Worm (Caenorhabditis elegans): ENCODE results near the gene pas-2.

pas-2 gene

DNA sequence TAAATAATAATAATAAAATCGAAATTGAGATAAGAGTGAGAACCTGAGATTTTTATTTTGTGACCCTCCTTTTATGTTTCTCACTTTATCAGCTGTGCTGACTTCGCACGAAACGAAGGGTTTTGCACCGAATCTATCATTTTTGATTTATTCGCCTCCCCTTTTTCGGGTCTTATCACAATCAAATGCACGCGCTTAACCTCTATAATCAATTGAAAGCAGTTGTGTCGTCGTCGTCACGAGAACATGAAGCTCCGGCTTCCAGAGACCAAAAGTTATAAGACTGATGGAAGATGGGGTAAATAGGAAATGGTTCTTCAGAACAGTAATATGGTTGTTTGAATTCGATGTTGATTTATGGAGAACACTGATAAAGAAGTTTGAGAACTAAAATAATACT lies 31.0 kb downstream of the pas-2 start, which contains the start of gene D1054.18:
Gene D1054.18, minus strand, starts transcription at position 45 of the 400 bp plus-strand sequence.
- TF ChIP-seq flt-1 (GFP tag; IDR thresholded peaks at IDR 0.05): no peak
- TF ChIP-seq ref-1 (GFP tag; conservative IDR thresholded peaks at IDR 0.05): no peak
- no peak for TF ChIP-seq T22C8.4 (GFP tag; IDR thresholded peaks at IDR 0.05)
- no peak for TF ChIP-seq tab-1 (GFP tag; IDR thresholded peaks at IDR 0.05)
- TF ChIP-seq cog-1 (tag; optimal IDR thresholded peaks at IDR 0.05): no peak
- TF ChIP-seq ztf-23 (GFP tag; IDR thresholded peaks at IDR 0.05): no peak
- TF ChIP-seq klf-2 (GFP tag; conservative IDR thresholded peaks at IDR 0.05): no peak
- TF ChIP-seq ztf-29 (GFP tag; IDR thresholded peaks at IDR 0.05): no peak
- no peak for TF ChIP-seq med-1 (GFP tag; optimal IDR thresholded peaks at IDR 0.05; ENCODE audit: insufficient read depth)

DNA sequence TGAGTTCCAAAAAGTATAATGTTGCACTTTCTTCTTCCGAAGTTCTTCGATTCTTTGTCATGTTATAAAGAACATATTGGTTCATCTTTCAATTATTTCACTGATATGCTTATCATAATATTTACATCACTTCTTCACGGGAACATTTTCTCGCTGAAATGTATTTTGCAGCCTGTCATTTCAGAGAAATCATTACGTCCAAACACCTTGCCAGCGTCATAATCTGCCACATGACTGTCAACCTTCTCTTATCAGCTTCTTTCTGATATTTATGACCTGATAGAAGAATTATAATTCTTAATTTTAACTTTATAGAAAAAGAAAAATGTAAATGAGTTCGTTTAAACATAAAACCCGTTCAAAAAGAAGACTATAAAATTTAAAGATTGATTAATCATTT lies 31.9 kb downstream of the pas-2 start:
- TF ChIP-seq ref-1 (GFP tag; conservative IDR thresholded peaks at IDR 0.05) (no peak), ztf-23 (GFP tag; IDR thresholded peaks at IDR 0.05) (no peak), klf-2 (GFP tag; conservative IDR thresholded peaks at IDR 0.05) (no peak), ztf-29 (GFP tag; IDR thresholded peaks at IDR 0.05) (no peak), cog-1 (tag; optimal IDR thresholded peaks at IDR 0.05) (no peak), tab-1 (GFP tag; IDR thresholded peaks at IDR 0.05) (no peak), med-1 (GFP tag; optimal IDR thresholded peaks at IDR 0.05; ENCODE audit: insufficient read depth) (no peak), T22C8.4 (GFP tag; IDR thresholded peaks at IDR 0.05) (no peak)

- TF ChIP-seq T22C8.4 (GFP tag; IDR thresholded peaks at IDR 0.05) (no peak), ztf-29 (GFP tag; IDR thresholded peaks at IDR 0.05) (no peak), tab-1 (GFP tag; IDR thresholded peaks at IDR 0.05) (no peak), flt-1 (GFP tag; IDR thresholded peaks at IDR 0.05) (no peak), klf-2 (GFP tag; conservative IDR thresholded peaks at IDR 0.05) (no peak), ztf-23 (GFP tag; IDR thresholded peaks at IDR 0.05) (no peak)
Measured at ce11 chrV:10804374-10804773, 34.2 kb downstream of the pas-2 start, which contains the start of gene secs-1. Gene secs-1, minus strand, starts transcription at chrV:10804474.

- no peak for TF ChIP-seq ztf-29 (GFP tag; IDR thresholded peaks at IDR 0.05)
- no peak for TF ChIP-seq med-1 (GFP tag; optimal IDR thresholded peaks at IDR 0.05; ENCODE audit: insufficient read depth)
- TF ChIP-seq cog-1 (tag; optimal IDR thresholded peaks at IDR 0.05): no peak
- TF ChIP-seq flt-1 (GFP tag; IDR thresholded peaks at IDR 0.05): no peak
- no peak for TF ChIP-seq ref-1 (GFP tag; conservative IDR thresholded peaks at IDR 0.05)
- no peak for TF ChIP-seq tab-1 (GFP tag; IDR thresholded peaks at IDR 0.05)
- TF ChIP-seq klf-2 (GFP tag; conservative IDR thresholded peaks at IDR 0.05): no peak
- TF ChIP-seq ztf-23 (GFP tag; IDR thresholded peaks at IDR 0.05): no peak
- no peak for TF ChIP-seq T22C8.4 (GFP tag; IDR thresholded peaks at IDR 0.05)
Measured at ce11 chrV:10805934-10806333, 35.8 kb downstream of the pas-2 start, which contains the start of gene prp-38. Gene prp-38, minus strand, starts transcription at chrV:10806034.

DNA sequence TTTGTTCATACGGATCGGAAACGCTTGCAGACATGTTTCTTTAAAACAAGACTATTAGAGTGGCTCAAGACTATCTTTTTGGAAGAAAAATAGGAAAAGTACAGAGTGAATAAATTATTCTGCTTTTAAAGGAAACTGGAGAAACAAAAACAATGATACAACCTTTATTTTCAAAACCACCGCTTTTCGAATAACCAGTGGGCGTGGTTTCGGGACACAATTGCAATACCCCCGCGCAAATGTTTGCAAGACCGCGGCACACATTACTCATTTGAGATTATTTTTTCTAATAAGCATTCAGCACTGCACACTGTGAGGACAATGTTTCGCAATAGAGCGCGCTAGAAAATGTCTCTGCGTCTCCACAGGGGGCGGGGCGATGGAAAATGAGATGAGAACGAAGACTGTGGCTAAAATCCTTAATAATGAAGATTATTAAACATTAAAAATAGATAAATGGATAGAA lies 37.7 kb downstream of the pas-2 start, which contains the start of gene plrg-1:
Gene plrg-1, minus strand, starts transcription at position 51 of the 466 bp plus-strand sequence.
- peak; percentile 92 for TF ChIP-seq tab-1 (GFP tag; IDR thresholded peaks at IDR 0.05)
- peak; percentile 61 for TF ChIP-seq ref-1 (GFP tag; conservative IDR thresholded peaks at IDR 0.05)
- peak; percentile 92 for TF ChIP-seq ztf-23 (GFP tag; IDR thresholded peaks at IDR 0.05)
- TF ChIP-seq T22C8.4 (GFP tag; IDR thresholded peaks at IDR 0.05): peak; percentile 61; the same call in 1 of the 2 replicates
- peak; percentile 90 for TF ChIP-seq med-1 (GFP tag; optimal IDR thresholded peaks at IDR 0.05; ENCODE audit: insufficient read depth)
- TF ChIP-seq cog-1 (tag; optimal IDR thresholded peaks at IDR 0.05): peak; percentile 93
- peak; percentile 78 for TF ChIP-seq klf-2 (GFP tag; conservative IDR thresholded peaks at IDR 0.05)
- peak; percentile 96 for TF ChIP-seq flt-1 (GFP tag; IDR thresholded peaks at IDR 0.05)
- peak; percentile 83; the same call in 1 of the 2 replicates for TF ChIP-seq ztf-29 (GFP tag; IDR thresholded peaks at IDR 0.05)

DNA sequence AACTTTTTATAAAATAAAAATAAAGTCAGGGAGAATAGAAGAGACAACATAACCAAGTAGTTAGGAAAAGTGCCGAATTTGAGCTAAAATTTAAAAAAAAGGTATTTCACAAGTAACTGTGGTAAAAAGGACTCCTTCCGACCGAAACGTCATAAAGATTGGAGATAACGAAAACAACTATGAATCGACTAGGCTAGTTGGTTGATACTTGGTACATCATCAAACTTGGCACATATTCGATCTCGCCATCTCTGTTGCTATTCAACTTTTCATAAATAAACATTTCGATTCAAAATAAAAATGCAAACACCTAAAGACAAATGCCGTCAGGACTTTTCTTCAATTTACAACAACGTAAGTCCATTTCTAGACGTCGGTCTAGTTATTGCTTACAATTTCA lies 41.6 kb downstream of the pas-2 start, which contains the start of gene C29A12.22:
Gene C29A12.22, plus strand, starts transcription at position 301 of the 400 bp plus-strand sequence.
- no peak for TF ChIP-seq cog-1 (tag; optimal IDR thresholded peaks at IDR 0.05)
- no peak for TF ChIP-seq ref-1 (GFP tag; conservative IDR thresholded peaks at IDR 0.05)
- TF ChIP-seq T22C8.4 (GFP tag; IDR thresholded peaks at IDR 0.05): no peak
- no peak for TF ChIP-seq ztf-29 (GFP tag; IDR thresholded peaks at IDR 0.05)
- no peak for TF ChIP-seq tab-1 (GFP tag; IDR thresholded peaks at IDR 0.05)
- no peak for TF ChIP-seq flt-1 (GFP tag; IDR thresholded peaks at IDR 0.05)
- no peak for TF ChIP-seq ztf-23 (GFP tag; IDR thresholded peaks at IDR 0.05)
- TF ChIP-seq klf-2 (GFP tag; conservative IDR thresholded peaks at IDR 0.05): no peak
- TF ChIP-seq med-1 (GFP tag; optimal IDR thresholded peaks at IDR 0.05; ENCODE audit: insufficient read depth): no peak

ce11 chrV:10813425-10814156 lies 43.4 kb downstream of the pas-2 start, which contains the start of the genes C29A12.1 and lig-1:
Gene C29A12.1, minus strand, starts transcription at chrV:10813487.
Gene lig-1, plus strand, starts transcription at chrV:10814106.
- no peak for TF ChIP-seq ztf-23 (GFP tag; IDR thresholded peaks at IDR 0.05)
- TF ChIP-seq tab-1 (GFP tag; IDR thresholded peaks at IDR 0.05): no peak
- no peak for TF ChIP-seq ztf-29 (GFP tag; IDR thresholded peaks at IDR 0.05)

- TF ChIP-seq cog-1 (tag; optimal IDR thresholded peaks at IDR 0.05) (no peak), med-1 (GFP tag; optimal IDR thresholded peaks at IDR 0.05; ENCODE audit: insufficient read depth) (no peak), ztf-23 (GFP tag; IDR thresholded peaks at IDR 0.05) (no peak), ref-1 (GFP tag; conservative IDR thresholded peaks at IDR 0.05) (no peak), ztf-29 (GFP tag; IDR thresholded peaks at IDR 0.05) (no peak), T22C8.4 (GFP tag; IDR thresholded peaks at IDR 0.05) (no peak), flt-1 (GFP tag; IDR thresholded peaks at IDR 0.05) (no peak), klf-2 (GFP tag; conservative IDR thresholded peaks at IDR 0.05) (no peak), tab-1 (GFP tag; IDR thresholded peaks at IDR 0.05) (no peak)
Measured at ce11 chrV:10814333-10814732, 44.2 kb downstream of the pas-2 start.

ce11 chrV:10816831-10817230 lies 46.7 kb downstream of the pas-2 start:
- no peak for TF ChIP-seq cog-1 (tag; optimal IDR thresholded peaks at IDR 0.05)

DNA sequence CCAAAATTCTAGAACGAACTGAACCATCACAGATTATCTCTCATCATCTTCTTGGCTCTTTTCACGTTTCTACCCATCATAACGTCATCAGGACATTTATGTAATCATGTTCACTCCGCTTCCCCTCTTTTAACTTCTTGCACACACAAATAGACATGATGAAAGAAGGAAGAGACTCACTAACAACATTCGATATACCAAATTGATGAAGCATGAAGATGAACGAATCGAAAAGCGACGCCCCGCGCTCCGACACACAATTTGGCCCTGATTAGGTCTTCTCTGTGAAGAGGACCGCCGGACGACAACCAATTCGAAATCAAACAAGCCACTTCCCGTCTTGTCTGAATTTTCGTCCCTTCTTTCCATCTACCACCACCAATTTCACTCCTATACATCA lies 48.3 kb downstream of the pas-2 start:
- TF ChIP-seq cog-1 (tag; optimal IDR thresholded peaks at IDR 0.05) (no peak), ztf-23 (GFP tag; IDR thresholded peaks at IDR 0.05) (no peak), tab-1 (GFP tag; IDR thresholded peaks at IDR 0.05) (no peak), klf-2 (GFP tag; conservative IDR thresholded peaks at IDR 0.05) (no peak), ref-1 (GFP tag; conservative IDR thresholded peaks at IDR 0.05) (no peak)
